Worm (Caenorhabditis elegans): ENCODE measurements around the gene C31H1.5.

The C31H1.5 gene

ce11 chrIV:5764392-5764791 lies 32.2 kb downstream of the C31H1.5 start:
- TF ChIP-seq W03F9.2 (tag; optimal IDR thresholded peaks at IDR 0.05) (no peak), him-1 (tag; optimal IDR thresholded peaks at IDR 0.05) (no peak), dao-5 (tag; optimal IDR thresholded peaks at IDR 0.05) (no peak)

DNA sequence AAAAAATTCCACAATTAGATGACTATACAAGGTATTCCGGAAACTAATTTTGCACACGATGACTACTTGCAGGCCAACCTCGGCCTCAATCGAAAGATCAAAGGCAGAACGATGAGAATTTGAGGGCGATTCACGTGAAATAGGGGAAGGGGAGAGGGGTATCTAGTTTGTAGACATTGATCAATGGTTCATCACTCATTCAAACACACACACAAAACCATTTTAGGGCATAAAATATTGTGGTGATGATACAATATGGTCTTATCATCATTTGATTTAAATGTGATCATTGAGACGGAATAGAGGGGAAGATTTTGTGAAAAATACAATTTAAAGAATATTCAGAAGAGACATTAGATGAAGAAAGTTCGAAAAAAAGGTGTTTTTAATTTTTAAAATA lies 33.8 kb downstream of the C31H1.5 start:
- TF ChIP-seq him-1 (tag; optimal IDR thresholded peaks at IDR 0.05) (no peak), W03F9.2 (tag; optimal IDR thresholded peaks at IDR 0.05) (no peak), dao-5 (tag; optimal IDR thresholded peaks at IDR 0.05) (no peak)

DNA sequence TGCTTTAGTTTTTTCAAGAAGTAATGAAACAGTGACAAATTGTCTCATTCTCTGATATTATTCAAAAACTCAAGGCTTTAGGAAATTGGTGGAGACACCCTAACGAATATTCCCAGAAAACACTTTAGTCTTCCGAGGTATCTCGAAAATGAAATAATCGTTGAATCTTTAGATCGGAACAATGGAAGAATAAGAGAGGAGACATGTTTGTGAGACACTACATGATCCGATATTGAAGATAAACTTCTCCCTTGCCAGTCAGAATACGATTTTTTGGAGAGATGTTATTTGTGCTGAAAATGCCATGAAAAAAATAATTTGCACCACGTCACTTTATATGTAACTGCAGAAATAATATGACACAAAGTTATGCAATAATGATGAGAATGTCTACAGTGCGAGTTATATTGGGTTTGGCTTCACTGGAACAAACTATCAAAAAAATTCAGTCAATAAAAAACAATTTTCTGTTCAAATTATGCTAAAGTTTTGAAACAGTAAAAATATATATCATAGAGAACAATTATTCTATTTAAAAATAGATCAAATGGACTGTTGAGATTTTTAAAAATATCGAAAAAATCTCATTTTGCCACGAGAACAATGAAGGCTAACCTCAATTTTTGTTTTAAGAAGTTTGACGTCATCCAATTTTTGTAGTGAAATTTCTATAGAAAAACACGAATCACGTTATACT lies 35.2 kb downstream of the C31H1.5 start:
- no peak for TF ChIP-seq dao-5 (tag; optimal IDR thresholded peaks at IDR 0.05)
- no peak for TF ChIP-seq him-1 (tag; optimal IDR thresholded peaks at IDR 0.05)
- no peak for TF ChIP-seq W03F9.2 (tag; optimal IDR thresholded peaks at IDR 0.05)

ce11 chrIV:5760656-5761055 lies 35.9 kb downstream of the C31H1.5 start:
- no peak for TF ChIP-seq dao-5 (tag; optimal IDR thresholded peaks at IDR 0.05)
- TF ChIP-seq him-1 (tag; optimal IDR thresholded peaks at IDR 0.05), result no peak
- TF ChIP-seq W03F9.2 (tag; optimal IDR thresholded peaks at IDR 0.05), result no peak

DNA sequence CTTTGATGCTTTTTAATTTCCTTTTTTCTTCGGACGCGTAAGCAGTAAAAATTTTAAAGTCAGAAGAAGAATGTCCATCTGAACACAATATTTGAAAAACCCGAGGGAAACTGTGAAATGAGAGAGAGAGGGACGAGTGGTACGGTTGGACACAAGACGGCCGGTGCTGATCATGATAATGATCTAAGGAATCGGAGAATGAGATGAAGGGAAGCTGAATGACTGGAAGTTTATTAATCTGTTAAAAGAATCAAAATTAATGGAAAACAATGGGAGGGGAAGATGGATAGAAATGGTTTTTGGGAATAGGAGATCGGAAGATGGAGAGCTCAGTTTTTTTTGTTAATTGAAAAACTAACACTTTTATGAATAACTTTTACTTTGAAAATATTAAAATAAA lies 37.9 kb downstream of the C31H1.5 start:
- TF ChIP-seq W03F9.2 (tag; optimal IDR thresholded peaks at IDR 0.05), result no peak
- TF ChIP-seq dao-5 (tag; optimal IDR thresholded peaks at IDR 0.05), result no peak
- no peak for TF ChIP-seq him-1 (tag; optimal IDR thresholded peaks at IDR 0.05)

ce11 chrIV:5757762-5758161 lies 38.8 kb downstream of the C31H1.5 start, which contains the start of gene nhr-46:
nhr-46 (minus strand) TSS chrIV:5757862.
- no peak for TF ChIP-seq W03F9.2 (tag; optimal IDR thresholded peaks at IDR 0.05)
- TF ChIP-seq dao-5 (tag; optimal IDR thresholded peaks at IDR 0.05), result no peak
- no peak for TF ChIP-seq him-1 (tag; optimal IDR thresholded peaks at IDR 0.05)

- no peak for TF ChIP-seq dao-5 (tag; optimal IDR thresholded peaks at IDR 0.05)
- no peak for TF ChIP-seq him-1 (tag; optimal IDR thresholded peaks at IDR 0.05)
- TF ChIP-seq W03F9.2 (tag; optimal IDR thresholded peaks at IDR 0.05), result no peak
Measured at ce11 chrIV:5755922-5756321, 40.7 kb downstream of the C31H1.5 start.

DNA sequence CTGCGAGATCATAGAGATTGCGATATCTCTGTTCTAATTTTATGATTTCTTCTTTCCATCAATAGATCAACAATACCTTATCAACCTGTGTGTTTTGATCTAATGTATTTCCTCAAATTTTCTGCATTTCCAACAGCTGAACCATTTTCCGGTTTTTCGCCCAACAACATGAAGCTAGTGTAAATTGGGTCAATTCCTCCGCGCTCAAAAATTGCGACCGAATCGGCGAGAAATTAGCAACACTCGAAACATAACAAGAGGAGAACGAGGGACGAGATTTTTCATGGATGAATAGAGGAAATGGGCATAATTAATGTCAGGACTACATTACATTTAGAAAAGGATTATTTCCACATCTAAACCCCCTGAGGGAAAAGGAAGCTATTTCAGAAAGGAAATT lies 41.8 kb downstream of the C31H1.5 start:
- TF ChIP-seq dao-5 (tag; optimal IDR thresholded peaks at IDR 0.05) (no peak), him-1 (tag; optimal IDR thresholded peaks at IDR 0.05) (no peak), W03F9.2 (tag; optimal IDR thresholded peaks at IDR 0.05) (no peak)

DNA sequence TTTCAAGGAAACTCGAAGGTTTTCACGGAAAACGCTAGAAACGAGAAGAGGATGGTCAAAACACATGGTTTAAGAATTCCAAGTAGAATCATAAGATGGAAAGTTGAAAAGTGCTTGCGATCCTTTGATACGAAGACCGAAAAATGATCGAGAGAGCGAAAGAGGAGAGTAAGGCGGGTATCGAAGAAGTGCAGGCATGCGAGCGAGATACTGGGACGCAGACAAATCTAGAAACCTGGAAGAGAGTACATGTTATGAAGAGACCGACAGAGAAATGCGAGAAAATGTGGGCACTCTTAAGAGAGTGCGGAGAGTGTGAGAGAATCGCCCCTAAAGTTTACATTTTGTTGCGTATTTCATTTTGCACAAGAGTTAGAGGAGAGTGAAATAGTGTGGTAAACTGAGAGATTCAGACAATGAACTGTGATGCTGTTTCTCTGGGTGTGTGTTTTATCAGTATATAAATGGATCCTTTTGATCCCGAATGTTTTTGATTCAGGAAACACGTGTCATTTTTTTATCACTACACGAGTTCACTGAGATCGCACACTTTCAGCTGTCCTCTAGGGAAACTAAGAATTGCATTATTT lies 42.5 kb downstream of the C31H1.5 start:
- TF ChIP-seq him-1 (tag; optimal IDR thresholded peaks at IDR 0.05) (no peak), dao-5 (tag; optimal IDR thresholded peaks at IDR 0.05) (no peak)

ce11 chrIV:5753253-5753652 lies 43.3 kb downstream of the C31H1.5 start:
- TF ChIP-seq W03F9.2 (tag; optimal IDR thresholded peaks at IDR 0.05), result no peak
- TF ChIP-seq dao-5 (tag; optimal IDR thresholded peaks at IDR 0.05), result no peak
- no peak for TF ChIP-seq him-1 (tag; optimal IDR thresholded peaks at IDR 0.05)

DNA sequence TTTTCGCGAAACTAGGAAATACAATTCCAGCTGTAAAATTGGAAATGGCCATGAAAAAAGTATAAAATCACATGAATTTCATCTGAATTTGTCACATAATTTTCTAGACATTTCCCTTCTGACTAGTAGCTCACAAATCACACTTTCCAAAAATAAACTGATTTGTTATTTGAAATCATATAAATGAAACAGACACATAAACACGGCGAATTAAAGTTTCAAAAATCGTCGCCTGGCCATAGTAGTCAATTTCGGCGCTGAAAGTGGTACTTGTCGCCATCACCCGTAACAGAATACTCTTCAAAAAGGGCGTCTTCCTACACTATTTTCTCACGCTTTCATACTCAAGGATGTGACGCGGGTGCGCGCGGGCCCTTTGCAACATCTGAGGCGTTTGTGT lies 43.9 kb downstream of the C31H1.5 start:
- TF ChIP-seq him-1 (tag; optimal IDR thresholded peaks at IDR 0.05), result no peak
- TF ChIP-seq dao-5 (tag; optimal IDR thresholded peaks at IDR 0.05), result no peak
- no peak for TF ChIP-seq W03F9.2 (tag; optimal IDR thresholded peaks at IDR 0.05)

- TF ChIP-seq him-1 (tag; optimal IDR thresholded peaks at IDR 0.05) (no peak), dao-5 (tag; optimal IDR thresholded peaks at IDR 0.05) (no peak), W03F9.2 (tag; optimal IDR thresholded peaks at IDR 0.05) (no peak)
Measured at ce11 chrIV:5751997-5752396, 44.6 kb downstream of the C31H1.5 start.

- TF ChIP-seq dao-5 (tag; optimal IDR thresholded peaks at IDR 0.05) (no peak), W03F9.2 (tag; optimal IDR thresholded peaks at IDR 0.05) (no peak), him-1 (tag; optimal IDR thresholded peaks at IDR 0.05) (no peak)
Measured at ce11 chrIV:5749874-5750273, 46.7 kb downstream of the C31H1.5 start.

Measured in whole organism, L4/young adult.